Fruit fly (Drosophila melanogaster): Measurements from ENCODE around the gene sro.

dm6 chr3R:29806682-29807393, 12.4 kb downstream of the sro start, which contains the start of the genes ca and ncd:
- TF ChIP-seq Sin3A (optimal IDR thresholded peaks at IDR 0.05) (no peak), h (optimal IDR thresholded peaks at IDR 0.05) (no peak), psq (optimal IDR thresholded peaks at IDR 0.05) (no peak), insv (optimal IDR thresholded peaks at IDR 0.05) (no peak)

Data from Kc167 (cell line).